Worm (Caenorhabditis elegans): ENCODE measurements around the gene Y37H2A.11.

ce11 chrV:18146077-18146476 lies 4.8 kb downstream of the Y37H2A.11 start, which contains the start of gene C14A6.3:
- TF ChIP-seq dao-5 (tag; optimal IDR thresholded peaks at IDR 0.05) (no peak), him-1 (tag; optimal IDR thresholded peaks at IDR 0.05) (no peak), W03F9.2 (tag; optimal IDR thresholded peaks at IDR 0.05) (no peak)

Data from whole organism, L4/young adult.